Fruit fly (Drosophila melanogaster) whole organism, embryonic: ENCODE measurements around the gene CG5172.

Source experiments
- Abd-B ChIP-seq: fragments of 200-800 bp; sonication (Bioruptor generic); optimal IDR thresholded peaks from 2 replicates; lab custom pipeline; 2018; ENCODE audit warnings: missing biosample characterization, mild to moderate bottlenecking, missing genetic modification characterization, moderate library complexity
- Bdp1 ChIP-seq: fragments of 200-800 bp; sonication (Bioruptor generic); optimal IDR thresholded peaks from 3 replicates; lab custom pipeline; 2016; ENCODE audit warnings: missing biosample characterization, missing genetic modification characterization
- Bteb2 ChIP-seq: fragments of 200-800 bp; sonication (Bioruptor generic); optimal IDR thresholded peaks from 2 replicates; lab custom pipeline; 2016; ENCODE audit warnings: missing biosample characterization, missing genetic modification characterization
- CG14014 ChIP-seq: fragments of 200-800 bp; sonication (Bioruptor generic); IDR thresholded peaks from 2 replicates; pipeline ENCODE4 v1.3.6; 2022; ENCODE audit warnings: missing biosample characterization, missing genetic modification characterization
- CG14050 ChIP-seq: fragments of 200-800 bp; sonication (Bioruptor generic); IDR thresholded peaks from 3 replicates; pipeline ENCODE4 v1.3.6; 2022; ENCODE audit warnings: missing biosample characterization, missing genetic modification characterization
- CG17359 ChIP-seq: fragments of 200-800 bp; sonication (Bioruptor generic); optimal IDR thresholded peaks from 3 replicates; lab custom pipeline; 2018; ENCODE audit warnings: missing biosample characterization, mild to moderate bottlenecking, missing genetic modification characterization, moderate library complexity
- CG18599 ChIP-seq: fragments of 200-800 bp; sonication (Bioruptor generic); optimal IDR thresholded peaks from 3 replicates; lab custom pipeline; 2017; ENCODE audit warnings: missing biosample characterization, missing genetic modification characterization, mild to moderate bottlenecking, moderate library complexity, missing genetic modification reagents
- CG18764 ChIP-seq: fragments of 200-800 bp; sonication (Bioruptor generic); optimal IDR thresholded peaks from 3 replicates; lab custom pipeline; 2016; ENCODE audit warnings: missing biosample characterization, missing genetic modification characterization
- CG3065 ChIP-seq: fragments of 200-800 bp; sonication (Bioruptor generic); optimal IDR thresholded peaks from 2 replicates; lab custom pipeline; 2016; ENCODE audit warnings: missing biosample characterization, missing genetic modification characterization
- CG34422 ChIP-seq: fragments of 200-800 bp; sonication (Bioruptor generic); IDR thresholded peaks from 3 replicates; pipeline ENCODE4 v1.3.6; 2022; ENCODE audit warnings: missing biosample characterization, missing genetic modification characterization
- CG3995 ChIP-seq: fragments of 200-800 bp; sonication (Bioruptor generic); optimal IDR thresholded peaks from 3 replicates; lab custom pipeline; 2016; ENCODE audit warnings: missing biosample characterization, missing genetic modification characterization
- CG4424 ChIP-seq: fragments of 200-800 bp; sonication (Bioruptor generic); optimal IDR thresholded peaks from 3 replicates; lab custom pipeline; 2016; ENCODE audit warnings: missing biosample characterization, missing genetic modification characterization
- CG6765 ChIP-seq: fragments of 200-800 bp; sonication (Bioruptor generic); optimal IDR thresholded peaks from 3 replicates; lab custom pipeline; 2017; ENCODE audit warnings: missing biosample characterization, mild to moderate bottlenecking, missing genetic modification characterization
- CG8089 ChIP-seq: fragments of 200-800 bp; sonication (Bioruptor generic); optimal IDR thresholded peaks from 3 replicates; lab custom pipeline; 2016; ENCODE audit warnings: missing biosample characterization, missing genetic modification characterization
- CG9797 ChIP-seq: fragments of 200-800 bp; sonication (Bioruptor generic); optimal IDR thresholded peaks from 3 replicates; lab custom pipeline; 2018; ENCODE audit warnings: missing biosample characterization, mild to moderate bottlenecking, missing genetic modification characterization
- CG9932 ChIP-seq: fragments of 200-800 bp; sonication (Bioruptor generic); IDR thresholded peaks from 2 replicates; pipeline ENCODE4 v1.3.6; 2022; ENCODE audit warnings: missing biosample characterization, missing genetic modification characterization
- CkIIα-i1 ChIP-seq: fragments of 200-800 bp; sonication (Bioruptor generic); IDR thresholded peaks from 2 replicates; pipeline ENCODE4 v1.3.6; 2022; ENCODE audit warnings: missing biosample characterization, missing genetic modification characterization
- Dp ChIP-seq: fragments of 200-800 bp; sonication (Bioruptor generic); optimal IDR thresholded peaks from 2 replicates; lab custom pipeline; 2018; ENCODE audit warnings: missing biosample characterization, mild to moderate bottlenecking, missing genetic modification characterization, moderate library complexity
- Fer3 ChIP-seq: fragments of 200-800 bp; sonication (Bioruptor generic); optimal IDR thresholded peaks from 2 replicates; lab custom pipeline; 2018; ENCODE audit warnings: missing biosample characterization, mild to moderate bottlenecking, missing genetic modification characterization, moderate library complexity
- H2.0 ChIP-seq: fragments of 200-800 bp; sonication (Bioruptor generic); IDR thresholded peaks from 2 replicates; pipeline ENCODE4 v1.3.6; 2022; ENCODE audit warnings: missing biosample characterization, missing genetic modification characterization
- HLH3B ChIP-seq: fragments of 200-800 bp; sonication (Bioruptor generic); IDR thresholded peaks from 2 replicates; pipeline ENCODE4 v1.3.6; 2022; ENCODE audit warnings: missing biosample characterization, missing genetic modification characterization
- Hmr ChIP-seq: fragments of 200-800 bp; sonication (Bioruptor generic); optimal IDR thresholded peaks from 3 replicates; lab custom pipeline; 2017; ENCODE audit warnings: mild to moderate bottlenecking, missing biosample characterization, missing genetic modification reagents, missing genetic modification characterization
- Hr51 ChIP-seq, 2 experiments: fragments of 200-800 bp; sonication (Bioruptor generic); optimal IDR thresholded peaks; 2 replicates in 1 of 2; 3 replicates in 1 of 2; lab custom pipeline; 2016 to 2018; ENCODE audit warnings: missing biosample characterization in 2 of 2, missing genetic modification characterization in 2 of 2, mild to moderate bottlenecking in 1 of 2, moderate library complexity in 1 of 2
- Side ChIP-seq: fragments of 200-800 bp; sonication (Bioruptor generic); optimal IDR thresholded peaks from 2 replicates; lab custom pipeline; 2016; ENCODE audit warnings: missing biosample characterization, missing genetic modification characterization
- Sin3A ChIP-seq: fragments of >200 bp; optimal IDR thresholded peaks from 2 replicates; lab custom pipeline; 2018
- Xbp1 ChIP-seq: fragments of 200-800 bp; sonication (Bioruptor generic); optimal IDR thresholded peaks from 3 replicates; lab custom pipeline; 2016; ENCODE audit warnings: missing biosample characterization, mild to moderate bottlenecking, missing genetic modification characterization
- al ChIP-seq: fragments of 200-800 bp; sonication (Bioruptor generic); IDR thresholded peaks from 2 replicates; pipeline ENCODE4 v1.3.6; 2022; ENCODE audit warnings: missing biosample characterization, missing genetic modification characterization
- az2 ChIP-seq: fragments of 200-800 bp; sonication (Bioruptor generic); optimal IDR thresholded peaks from 3 replicates; lab custom pipeline; 2016; ENCODE audit warnings: missing biosample characterization, missing genetic modification characterization
- bcd ChIP-seq: fragments of 200-800 bp; sonication (Bioruptor generic); optimal IDR thresholded peaks from 2 replicates; lab custom pipeline; 2017; ENCODE audit warnings: missing biosample characterization, mild to moderate bottlenecking, missing genetic modification characterization
- bowl ChIP-seq: fragments of 200-800 bp; sonication (Bioruptor generic); IDR thresholded peaks from 2 replicates; pipeline ENCODE4 v1.3.6; 2022; ENCODE audit warnings: missing biosample characterization, missing genetic modification characterization
- dimm ChIP-seq: fragments of 200-800 bp; sonication (Bioruptor generic); IDR thresholded peaks from 2 replicates; pipeline ENCODE4 v1.3.6; 2022; ENCODE audit warnings: missing biosample characterization, missing genetic modification characterization
- dmrt11E ChIP-seq: fragments of 200-800 bp; sonication (Bioruptor generic); optimal IDR thresholded peaks from 3 replicates; lab custom pipeline; 2018; ENCODE audit warnings: missing biosample characterization, mild to moderate bottlenecking, missing genetic modification characterization, moderate library complexity
- dmrt99B ChIP-seq: fragments of 200-800 bp; sonication (Bioruptor generic); optimal IDR thresholded peaks from 2 replicates; lab custom pipeline; 2018; ENCODE audit warnings: missing biosample characterization, mild to moderate bottlenecking, missing genetic modification characterization, moderate library complexity
- dysf ChIP-seq: fragments of 200-800 bp; sonication (Bioruptor generic); IDR thresholded peaks from 3 replicates; pipeline ENCODE4 v1.3.6; 2022; ENCODE audit warnings: missing biosample characterization, missing genetic modification characterization
- exex ChIP-seq: fragments of 200-800 bp; sonication (Bioruptor generic); optimal IDR thresholded peaks from 4 replicates; lab custom pipeline; 2018; ENCODE audit warnings: missing biosample characterization, mild to moderate bottlenecking, missing genetic modification characterization, moderate library complexity
- gcm ChIP-seq: fragments of 200-800 bp; sonication (Bioruptor generic); optimal IDR thresholded peaks from 2 replicates; lab custom pipeline; 2019; ENCODE audit warnings: missing biosample characterization, mild to moderate bottlenecking, missing genetic modification characterization, moderate library complexity
- grau ChIP-seq: fragments of 200-800 bp; optimal IDR thresholded peaks from 3 replicates; lab custom pipeline; 2019; ENCODE audit warnings: missing biosample characterization, mild to moderate bottlenecking, missing genetic modification characterization, moderate library complexity
- gsb ChIP-seq: fragments of 200-800 bp; sonication (Bioruptor generic); IDR thresholded peaks from 2 replicates; pipeline ENCODE4 v1.3.6; 2022; ENCODE audit warnings: missing biosample characterization, missing genetic modification characterization
- hb ChIP-seq: fragments of 200-800 bp; sonication (Bioruptor generic); IDR thresholded peaks from 3 replicates; pipeline ENCODE4 v1.3.6; 2022; ENCODE audit warnings: missing biosample characterization, missing genetic modification characterization; ENCODE audit not compliant: partially characterized antibody
- mld ChIP-seq: fragments of 200-800 bp; sonication (Bioruptor generic); IDR thresholded peaks from 3 replicates; pipeline ENCODE4 v1.3.6; 2022; ENCODE audit warnings: missing biosample characterization, missing genetic modification characterization; ENCODE audit not compliant: partially characterized antibody
- nerfin-1 ChIP-seq: fragments of 200-800 bp; sonication (Bioruptor generic); optimal IDR thresholded peaks from 3 replicates; lab custom pipeline; 2019; ENCODE audit warnings: missing biosample characterization, mild to moderate bottlenecking, missing genetic modification characterization, moderate library complexity
- nmo ChIP-seq: fragments of 200-800 bp; sonication (Bioruptor generic); optimal IDR thresholded peaks from 2 replicates; lab custom pipeline; 2018; ENCODE audit warnings: missing biosample characterization, mild to moderate bottlenecking, missing genetic modification characterization, moderate library complexity
- otp ChIP-seq: fragments of 200-800 bp; sonication (Bioruptor generic); IDR thresholded peaks from 3 replicates; pipeline ENCODE4, ENCODE4 v1.3.6; 2022; ENCODE audit warnings: missing biosample characterization, missing genetic modification characterization
- prd ChIP-seq, 3 experiments: fragments of >200 bp in 2 of 3; fragments of 200-800 bp in 1 of 3; sonication (Bioruptor generic) in 1 of 3; optimal IDR thresholded peaks in 2 of 3; IDR thresholded peaks in 1 of 3; 2 replicates in 2 of 3; 3 replicates in 1 of 3; pipeline versions ENCODE4 v1.3.6 to Lab custom; 2017 to 2022; ENCODE audit warnings: missing biosample characterization in 1 of 3, missing genetic modification characterization in 1 of 3
- sim ChIP-seq: fragments of 200-800 bp; sonication (Bioruptor generic); IDR thresholded peaks from 2 replicates; pipeline ENCODE4 v1.3.6; 2022; ENCODE audit warnings: missing biosample characterization, missing genetic modification characterization
- sima ChIP-seq: fragments of 200-800 bp; sonication (Bioruptor generic); optimal IDR thresholded peaks from 2 replicates; lab custom pipeline; 2016; ENCODE audit warnings: missing biosample characterization, missing genetic modification characterization
- tap ChIP-seq: fragments of 200-800 bp; optimal IDR thresholded peaks from 3 replicates; lab custom pipeline; 2019; ENCODE audit warnings: missing biosample characterization, mild to moderate bottlenecking, missing genetic modification characterization, moderate library complexity
- unc-4 ChIP-seq: fragments of 200-800 bp; sonication (Bioruptor generic); IDR thresholded peaks from 2 replicates; pipeline ENCODE4 v1.3.6; 2022; ENCODE audit warnings: missing biosample characterization, missing genetic modification characterization; ENCODE audit not compliant: partially characterized antibody

The CG5172 gene

DNA sequence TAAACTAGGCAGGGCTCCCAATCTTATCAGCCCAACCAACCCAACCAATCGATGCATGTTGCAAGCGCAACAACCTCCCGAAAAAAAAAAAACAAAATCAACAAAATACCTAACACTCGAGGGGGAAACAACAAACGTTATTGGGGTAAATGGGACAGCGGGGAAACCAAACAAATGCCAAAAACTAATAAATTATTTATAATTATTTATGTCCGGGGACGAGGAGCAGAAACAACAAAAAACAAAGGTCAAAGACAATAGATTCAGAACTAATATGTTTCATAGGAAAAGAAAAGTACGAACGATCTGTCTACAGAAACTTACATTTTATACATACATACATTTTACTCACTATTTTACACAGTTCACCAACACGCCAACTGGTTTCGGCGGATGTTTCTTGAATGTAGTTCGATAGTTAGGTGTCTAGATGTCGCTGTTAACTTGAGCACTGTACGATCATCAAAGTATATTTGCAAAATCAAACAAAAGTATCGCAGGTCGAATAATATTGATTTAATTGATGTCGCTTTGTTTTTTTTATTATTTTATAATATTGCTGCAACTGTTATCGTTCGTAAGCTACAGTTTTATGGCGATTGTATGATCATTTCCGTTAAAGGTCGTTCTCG, 45.6 kb upstream of the CG5172 start (continued):
- TF ChIP-seq CG9797 (GFP tag; lab: Kevin White, UChicago) (no peak), Abd-B (GFP tag; lab: Kevin White, UChicago) (no peak), dimm (GFP tag; lab: Robert Waterston, UW) (no peak), Side (no peak), CG18764 (no peak), CG6765 (GFP tag; lab: Kevin White, UChicago) (no peak), Dp (GFP tag; lab: Kevin White, UChicago) (no peak), CG17359 (tag; lab: Kevin White, UChicago) (peak; percentile 32), CG14050 (GFP tag; lab: Robert Waterston, UW) (no peak), gcm (GFP tag; lab: Kevin White, UChicago) (no peak), grau (tag; lab: Kevin White, UChicago) (peak; percentile 37), mld (no peak), CG8089 (GFP tag; lab: Kevin White, UChicago) (no peak)
- TF ChIP-seq, all 482 proteins: peak for 127

DNA sequence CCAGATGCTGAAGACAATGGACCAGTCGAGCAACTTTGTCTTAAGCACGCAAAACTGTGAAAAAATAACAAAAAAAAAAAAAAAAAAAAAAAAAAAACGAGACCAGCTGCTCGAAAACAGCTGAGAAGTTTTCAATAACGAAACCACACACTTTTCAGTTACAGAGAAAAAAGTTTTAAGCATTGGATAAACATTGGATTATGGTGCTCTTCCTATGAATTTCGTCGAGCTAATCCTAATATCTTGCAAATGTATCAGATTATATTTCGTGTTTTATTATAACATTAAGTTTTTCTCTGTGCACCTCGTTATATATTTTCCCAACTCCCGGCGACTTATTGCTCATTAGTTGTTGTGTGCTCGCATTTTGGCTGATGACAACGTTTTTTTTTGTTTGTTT, 44.7 kb upstream of the CG5172 start:
- TF ChIP-seq HLH3B (GFP tag; lab: Robert Waterston, UW), result peak; percentile 51; the same call in 1 of the 2 replicates
- TF ChIP-seq exex, result no peak
- TF ChIP-seq nmo, result peak; percentile 46
- peak; percentile 53 for TF ChIP-seq CG18599
- peak; percentile 36 to 67 for TF ChIP-seq Hr51 (GFP tag; optimal IDR thresholded peaks at IDR 0.05; lab: Kevin White, UChicago)
- TF ChIP-seq dysf, result peak; percentile 72
- peak; percentile 62 for TF ChIP-seq CG9932 (GFP tag; lab: Robert Waterston, UW)
- no peak for TF ChIP-seq prd (optimal IDR thresholded peaks at IDR 0.05; lab: Kevin White, UChicago)
- TF ChIP-seq prd (GFP tag; IDR thresholded peaks at IDR 0.05; lab: Robert Waterston, UW), result peak; percentile 52; the same call in 2 of the 3 replicates
- no peak for TF ChIP-seq Sin3A
- no peak for TF ChIP-seq hb
- no peak for TF ChIP-seq sim
- TF ChIP-seq CG3065 (GFP tag; lab: Kevin White, UChicago), result no peak
- TF ChIP-seq Xbp1 (GFP tag; lab: Kevin White, UChicago), result peak; percentile 54
- TF ChIP-seq unc-4, result no peak
- peak; percentile 51; the same call in 1 of the 2 replicates for TF ChIP-seq gsb
- TF ChIP-seq bowl (GFP tag; lab: Robert Waterston, UW), result 0 out of 2 replicates have a peak, but pooled peaks have one; percentile 23
- peak; percentile 29 for TF ChIP-seq tap (tag; lab: Kevin White, UChicago)
- TF ChIP-seq Bteb2 (GFP tag; lab: Kevin White, UChicago), result peak; percentile 4
- peak; percentile 41 for TF ChIP-seq CG4424 (GFP tag; lab: Kevin White, UChicago)
- TF ChIP-seq nerfin-1 (tag; lab: Kevin White, UChicago), result peak; percentile 3
- TF ChIP-seq dmrt11E, result no peak
- peak; percentile 68 for TF ChIP-seq dmrt99B (tag; lab: Kevin White, UChicago)
- peak; percentile 44 for TF ChIP-seq Fer3 (tag; lab: Kevin White, UChicago)
- peak; percentile 11 for TF ChIP-seq az2 (GFP tag; lab: Kevin White, UChicago)
- TF ChIP-seq CkIIα-i1 (GFP tag; lab: Robert Waterston, UW), result no peak
- TF ChIP-seq Hmr (GFP tag; lab: Kevin White, UChicago), result peak; percentile 27
- TF ChIP-seq otp (GFP tag; lab: Robert Waterston, UW), result peak; percentile 32; the same call in 1 of the 3 replicates
- no peak for TF ChIP-seq Bdp1
- 0 out of 2 replicates have a peak, but pooled peaks have one; percentile 22 for TF ChIP-seq al (GFP tag; lab: Robert Waterston, UW)
- peak; percentile 57 for TF ChIP-seq CG14014 (GFP tag; lab: Robert Waterston, UW)
- TF ChIP-seq sima (GFP tag; lab: Kevin White, UChicago), result no peak
- TF ChIP-seq CG3995 (GFP tag; lab: Kevin White, UChicago), result no peak
- peak; percentile 53; the same call in 1 of the 2 replicates for TF ChIP-seq H2.0 (GFP tag; lab: Robert Waterston, UW)
- peak; percentile 35 for TF ChIP-seq grau (tag; lab: Kevin White, UChicago)
- peak; percentile 34 for TF ChIP-seq bcd (GFP tag; lab: Kevin White, UChicago)
- peak; percentile 62; the same call in 1 of the 3 replicates for TF ChIP-seq CG34422 (GFP tag; lab: Robert Waterston, UW)
